Worm (Caenorhabditis elegans): ENCODE results near the gene R02D5.10.

R02D5.10 gene

DNA sequence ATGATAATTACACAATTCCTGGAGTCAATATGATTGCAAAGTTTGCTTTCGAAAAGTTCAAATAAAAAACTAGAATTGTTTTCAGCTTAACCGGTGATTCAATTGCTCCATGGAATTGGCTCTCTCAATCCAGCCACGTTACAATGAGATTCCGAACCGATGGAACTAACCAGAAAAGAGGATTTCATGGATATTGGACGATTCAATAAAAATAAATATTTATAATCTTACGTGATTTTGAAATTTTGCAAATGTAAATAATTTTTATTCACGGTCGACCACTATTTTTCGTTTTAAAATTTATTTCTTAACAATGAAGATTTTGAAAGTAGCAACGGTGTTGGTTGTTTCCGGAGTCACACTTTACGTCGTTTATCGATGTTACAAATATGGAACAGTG is at the start of gene R02D5.10:
Gene R02D5.10, plus strand, starts transcription at position 301 of the 400 bp plus-strand sequence.
- TF ChIP-seq nhr-179 (tag; optimal IDR thresholded peaks at IDR 0.05) (no peak), ztf-6 (GFP tag; IDR thresholded peaks at IDR 0.05) (no peak), ceh-100 (GFP tag; IDR thresholded peaks at IDR 0.05) (no peak), unc-62 (GFP tag; optimal IDR thresholded peaks at IDR 0.05) (no peak), mes-4 (tag; optimal IDR thresholded peaks at IDR 0.05) (no peak), snpc-1.3 (tag; optimal IDR thresholded peaks at IDR 0.05; ENCODE audit: insufficient read depth) (no peak), ceh-40 (GFP tag; IDR thresholded peaks at IDR 0.05) (no peak), madf-3 (GFP tag; IDR thresholded peaks at IDR 0.05) (no peak), ztf-3 (GFP tag; optimal IDR thresholded peaks at IDR 0.05) (no peak), nhr-90 (tag; optimal IDR thresholded peaks at IDR 0.05) (no peak), B0336.3 (GFP tag; IDR thresholded peaks at IDR 0.05) (no peak), attf-6 (GFP tag; IDR thresholded peaks at IDR 0.05) (no peak), K12H6.12 (tag; optimal IDR thresholded peaks at IDR 0.05) (no peak), nhr-80 (tag; optimal IDR thresholded peaks at IDR 0.05) (no peak), Y53F4B.3 (GFP tag; IDR thresholded peaks at IDR 0.05) (no peak), F10E7.11 (tag; optimal IDR thresholded peaks at IDR 0.05) (no peak), let-526 (GFP tag; IDR thresholded peaks at IDR 0.05) (no peak), F57C9.4 (tag; optimal IDR thresholded peaks at IDR 0.05) (no peak), egl-44 (GFP tag; IDR thresholded peaks at IDR 0.05) (no peak), mcd-1 (GFP tag; IDR thresholded peaks at IDR 0.05) (no peak)

DNA sequence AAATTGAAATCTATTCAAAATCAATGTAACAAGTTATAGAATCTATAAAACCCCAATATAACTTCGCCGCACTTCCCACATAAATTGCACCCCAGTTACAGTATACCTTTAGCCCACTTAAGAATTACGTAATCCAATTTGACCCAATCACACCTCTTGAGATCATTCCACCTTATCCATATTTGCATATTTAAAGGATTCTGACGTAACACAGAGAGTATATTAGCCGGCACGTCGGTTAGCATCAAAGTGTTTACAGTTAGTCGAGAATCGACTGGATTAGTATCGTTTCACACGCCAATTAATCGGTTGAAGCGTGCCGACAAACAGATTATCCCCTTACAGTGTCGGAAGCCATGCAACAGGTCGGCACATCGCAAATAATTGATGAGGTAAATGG is 48.5 kb upstream of the R02D5.10 start:
- TF ChIP-seq him-1 (tag; optimal IDR thresholded peaks at IDR 0.05): no peak

DNA sequence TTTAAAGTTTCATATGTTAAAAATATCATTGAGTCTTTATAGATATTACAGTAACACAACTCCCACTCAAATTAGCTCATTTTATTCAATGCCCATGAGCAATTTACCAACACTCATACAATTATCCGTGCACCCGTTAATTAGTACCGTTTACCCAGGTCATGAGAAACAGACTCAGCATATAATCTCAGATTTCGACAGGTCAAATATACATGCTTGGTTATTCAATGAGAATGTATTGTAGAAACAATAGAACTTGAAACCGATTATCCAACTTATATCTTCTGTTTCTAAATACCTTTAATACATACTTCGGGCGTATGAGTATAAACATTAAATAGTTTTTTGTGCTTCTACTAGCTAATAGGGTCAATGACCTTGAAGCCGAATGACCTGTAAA is 45.9 kb upstream of the R02D5.10 start:
- TF ChIP-seq Y95B8A.8 (GFP tag; IDR thresholded peaks at IDR 0.05): no peak
- no peak for TF ChIP-seq ZK185.1 (tag; optimal IDR thresholded peaks at IDR 0.05; ENCODE audit: poor library complexity, severe bottlenecking)
- no peak for TF ChIP-seq B0019.2 (GFP tag; conservative IDR thresholded peaks at IDR 0.05)
- no peak for TF ChIP-seq egl-18 (GFP tag; IDR thresholded peaks at IDR 0.05)
- no peak for TF ChIP-seq let-607 (tag; optimal IDR thresholded peaks at IDR 0.05)
- TF ChIP-seq gei-17 (GFP tag; optimal IDR thresholded peaks at IDR 0.05): no peak
- TF ChIP-seq mxl-1 (tag; optimal IDR thresholded peaks at IDR 0.05): no peak
- no peak for TF ChIP-seq him-1 (tag; optimal IDR thresholded peaks at IDR 0.05)
- TF ChIP-seq Y56A3A.18 (GFP tag; IDR thresholded peaks at IDR 0.05): no peak
- TF ChIP-seq lir-1 (GFP tag; conservative IDR thresholded peaks at IDR 0.05): no peak
- TF ChIP-seq T26A5.8 (tag; optimal IDR thresholded peaks at IDR 0.05): no peak
- no peak for TF ChIP-seq Y53F4B.3 (GFP tag; IDR thresholded peaks at IDR 0.05)
- TF ChIP-seq F37B4.10 (GFP tag; IDR thresholded peaks at IDR 0.05): no peak
- TF ChIP-seq bed-1 (GFP tag; IDR thresholded peaks at IDR 0.05): no peak
- TF ChIP-seq ama-1 (optimal IDR thresholded peaks at IDR 0.05): no peak
- TF ChIP-seq ama-1 (GFP tag; optimal IDR thresholded peaks at IDR 0.05): no peak
- no peak for TF ChIP-seq F23B12.7 (tag; optimal IDR thresholded peaks at IDR 0.05; ENCODE audit: insufficient read depth)
- no peak for TF ChIP-seq ccch-3 (GFP tag; optimal IDR thresholded peaks at IDR 0.05)
- TF ChIP-seq unc-130 (GFP tag; optimal IDR thresholded peaks at IDR 0.05): no peak

All from whole organism, young adult.